Worm (Caenorhabditis elegans): ENCODE measurements around the gene W04D12.1.

The W04D12.1 gene

ce11 chrIII:5871760-5872159 lies 35.0 kb downstream of the W04D12.1 start, which contains the start of the genes F01F1.11 and F01F1.3 (continued):
- TF ChIP-seq ztf-6 (GFP tag; IDR thresholded peaks at IDR 0.05) (no peak), tbp1 (GFP tag; optimal IDR thresholded peaks at IDR 0.05) (peak; percentile 8), tlf-1 (GFP tag; optimal IDR thresholded peaks at IDR 0.05) (peak; percentile 9), ZK185.1 (tag; optimal IDR thresholded peaks at IDR 0.05; ENCODE audit: poor library complexity, severe bottlenecking) (peak; percentile 78), lsl-1 (GFP tag; optimal IDR thresholded peaks at IDR 0.05) (peak; percentile 61), hrde-1 (tag; optimal IDR thresholded peaks at IDR 0.05; ENCODE audit: borderline replicate concordance) (no peak), F55B11.4 (tag; optimal IDR thresholded peaks at IDR 0.05; ENCODE audit: borderline replicate concordance, insufficient read depth) (no peak), F49E8.2 (tag; optimal IDR thresholded peaks at IDR 0.05; ENCODE audit: insufficient read depth) (peak; percentile 42), F37B4.10 (GFP tag; IDR thresholded peaks at IDR 0.05) (no peak), C06A6.2 (GFP tag; conservative IDR thresholded peaks at IDR 0.05) (no peak), let-607 (tag; optimal IDR thresholded peaks at IDR 0.05) (peak in 1 of 2 experiments; percentile 57), ceh-40 (GFP tag; IDR thresholded peaks at IDR 0.05) (no peak), F22D6.2 (tag; optimal IDR thresholded peaks at IDR 0.05) (peak; percentile 39), nfya-2 (GFP tag; IDR thresholded peaks at IDR 0.05) (no peak), chd-7 (tag; optimal IDR thresholded peaks at IDR 0.05) (no peak), lin-40 (tag; optimal IDR thresholded peaks at IDR 0.05) (peak; percentile 59), somi-1 (GFP tag; optimal IDR thresholded peaks at IDR 0.05) (no peak), snpc-4 (GFP tag; optimal IDR thresholded peaks at IDR 0.05) (no peak), snpc-4 (tag; optimal IDR thresholded peaks at IDR 0.05) (peak in 2 of 4 experiments; percentile 13 to 17), efl-1 (GFP tag; optimal IDR thresholded peaks at IDR 0.05) (peak; percentile 80), lag-1 (GFP tag; IDR thresholded peaks at IDR 0.05) (no peak), madf-10 (tag; optimal IDR thresholded peaks at IDR 0.05) (peak; percentile 40), dpl-1 (GFP tag; optimal IDR thresholded peaks at IDR 0.05) (peak; percentile 81), hsf-1 (GFP tag; IDR thresholded peaks at IDR 0.05) (no peak), ztf-25 (GFP tag; IDR thresholded peaks at IDR 0.05) (no peak), mcd-1 (GFP tag; IDR thresholded peaks at IDR 0.05) (peak; percentile 77), atf-7 (tag; optimal IDR thresholded peaks at IDR 0.05) (no peak), athp-1 (tag; optimal IDR thresholded peaks at IDR 0.05) (peak; percentile 6), ztf-22 (GFP tag; optimal IDR thresholded peaks at IDR 0.05) (no peak), bed-2 (GFP tag; IDR thresholded peaks at IDR 0.05) (peak; percentile 77; the same call in 1 of the 2 replicates), ama-1 (optimal IDR thresholded peaks at IDR 0.05) (no peak), ama-1 (GFP tag; optimal IDR thresholded peaks at IDR 0.05) (no peak), lin-26 (GFP tag; IDR thresholded peaks at IDR 0.05) (no peak), nhr-179 (tag; optimal IDR thresholded peaks at IDR 0.05) (no peak), T07F8.4 (tag; optimal IDR thresholded peaks at IDR 0.05) (no peak), ceh-91 (GFP tag; IDR thresholded peaks at IDR 0.05) (peak; percentile 50; the same call in 1 of the 2 replicates), akir-1 (GFP tag; optimal IDR thresholded peaks at IDR 0.05) (no peak), hmg-1.2 (GFP tag; IDR thresholded peaks at IDR 0.05) (peak; percentile 14; the same call in 1 of the 2 replicates), attf-6 (GFP tag; IDR thresholded peaks at IDR 0.05) (no peak), ztf-26 (tag; optimal IDR thresholded peaks at IDR 0.05) (no peak), B0035.1 (tag; optimal IDR thresholded peaks at IDR 0.05) (no peak), sea-2 (GFP tag; IDR thresholded peaks at IDR 0.05) (no peak), nhr-80 (tag; optimal IDR thresholded peaks at IDR 0.05) (no peak), pbrm-1 (GFP tag; IDR thresholded peaks at IDR 0.05) (peak; percentile 57; the same call in 1 of the 2 replicates), nhr-90 (tag; optimal IDR thresholded peaks at IDR 0.05) (no peak), Y53G8AR.9 (GFP tag; conservative IDR thresholded peaks at IDR 0.05) (no peak), ztf-18 (tag; optimal IDR thresholded peaks at IDR 0.05) (peak; percentile 10), let-526 (GFP tag; IDR thresholded peaks at IDR 0.05) (peak; percentile 65; the same call in 1 of the 2 replicates), sdz-38 (tag; optimal IDR thresholded peaks at IDR 0.05) (no peak), him-1 (tag; optimal IDR thresholded peaks at IDR 0.05) (peak; percentile 31)
